Worm (Caenorhabditis elegans) whole organism, L4 larva: ENCODE data around the gene kcc-3.
A peak's percentile ranks its signal among the peaks of the same experiment; 100 is the strongest.

Experiments used
- F26F4.8 ChIP-seq: fragments of 200-800 bp; sonication (Bioruptor generic); conservative IDR thresholded peaks from 2 replicates; pipeline ENCODE4 v1.3.6; 2022; ENCODE audit warnings: missing genetic modification characterization, missing compliant biosample characterization
- F37D6.2 ChIP-seq: sonication (generic microtip); optimal IDR thresholded peaks from 2 replicates; lab custom pipeline; 2016; ENCODE audit warnings: mild to moderate bottlenecking, missing genetic modification characterization, missing compliant biosample characterization
- T20F7.1 ChIP-seq: fragments of 200-800 bp; sonication (Bioruptor generic); optimal IDR thresholded peaks from 2 replicates; lab custom pipeline; 2018; ENCODE audit warnings: mild to moderate bottlenecking, missing genetic modification characterization, missing compliant biosample characterization
- T26A8.4 ChIP-seq: fragments of 200-800 bp; sonication (Bioruptor generic); IDR thresholded peaks from 2 replicates; pipeline ENCODE4 v1.3.6; 2022; ENCODE audit warnings: missing genetic modification characterization, missing compliant biosample characterization
- Y105C5A.15 ChIP-seq: fragments of 200-800 bp; sonication (Bioruptor generic); IDR thresholded peaks from 2 replicates; pipeline ENCODE4 v1.3.6; 2022; ENCODE audit warnings: missing genetic modification characterization, missing compliant biosample characterization
- Y5F2A.4 ChIP-seq: fragments of 200-800 bp; sonication (Bioruptor generic); optimal IDR thresholded peaks from 2 replicates; lab custom pipeline; 2018; ENCODE audit warnings: mild to moderate bottlenecking, missing genetic modification characterization, missing compliant biosample characterization
- ZK337.2 ChIP-seq: fragments of 200-800 bp; sonication (Bioruptor generic); IDR thresholded peaks from 2 replicates; pipeline ENCODE4 v1.3.6; 2022; ENCODE audit warnings: missing genetic modification reagents, missing genetic modification characterization, missing compliant biosample characterization
- aha-1 ChIP-seq: fragments of 150-350 bp; peaks from one replicate; lab custom pipeline; 2014; ENCODE audit warnings: missing biosample characterization, missing genetic modification characterization
- ama-1 ChIP-seq: fragments of 150-350 bp; optimal IDR thresholded peaks from 2 replicates; lab custom pipeline; 2014; ENCODE audit warnings: inconsistent platforms, mixed read lengths
- ceh-28 ChIP-seq: fragments of 150-350 bp; optimal IDR thresholded peaks from 2 replicates; lab custom pipeline; 2014; ENCODE audit warnings: missing biosample characterization, missing genetic modification reagents, missing genetic modification characterization
- ceh-44 ChIP-seq: fragments of 200-800 bp; sonication (Bioruptor generic); IDR thresholded peaks from 2 replicates; pipeline ENCODE4 v1.3.6; 2022; ENCODE audit warnings: missing genetic modification reagents, missing genetic modification characterization, missing compliant biosample characterization
- ctbp-1 ChIP-seq: fragments of 200-800 bp; sonication (Bioruptor generic); IDR thresholded peaks from 2 replicates; pipeline ENCODE4 v1.3.6; 2022; ENCODE audit warnings: missing genetic modification reagents, missing genetic modification characterization, missing compliant biosample characterization
- daf-16 ChIP-seq, 3 experiments: sonication (generic microtip); optimal IDR thresholded peaks; 2 replicates each; lab custom pipeline; 2016 to 2017; ENCODE audit warnings: missing genetic modification characterization in 3 of 3, missing genetic modification reagents in 3 of 3, mild to moderate bottlenecking in 2 of 3, missing compliant biosample characterization in 2 of 3, missing biosample characterization in 1 of 3, moderate library complexity in 1 of 3
- daf-19 ChIP-seq: fragments of 200-800 bp; sonication (Bioruptor generic); conservative IDR thresholded peaks from 2 replicates; pipeline ENCODE4 v1.3.6; 2022; ENCODE audit warnings: missing genetic modification characterization, missing compliant biosample characterization
- dmd-9 ChIP-seq: fragments of 200-800 bp; sonication (Bioruptor generic); IDR thresholded peaks from 2 replicates; pipeline ENCODE4 v1.3.6; 2022; ENCODE audit warnings: missing genetic modification reagents, missing genetic modification characterization, missing compliant biosample characterization
- dpl-1 ChIP-seq: fragments of 150-350 bp; optimal IDR thresholded peaks from 2 replicates; lab custom pipeline; 2014; ENCODE audit warnings: missing biosample characterization, missing genetic modification reagents, missing genetic modification characterization
- egl-27 ChIP-seq: sonication (generic microtip); optimal IDR thresholded peaks from 3 replicates; lab custom pipeline; 2017; ENCODE audit warnings: missing biosample characterization, missing genetic modification reagents, missing genetic modification characterization
- egl-43 ChIP-seq: fragments of 200-800 bp; sonication (Bioruptor generic); IDR thresholded peaks from 2 replicates; pipeline ENCODE4 v1.3.6; 2022; ENCODE audit warnings: missing genetic modification reagents, missing genetic modification characterization, missing compliant biosample characterization
- fkh-10 ChIP-seq: fragments of 150-350 bp; optimal IDR thresholded peaks from 2 replicates; lab custom pipeline; 2014; ENCODE audit warnings: missing biosample characterization, missing genetic modification reagents, missing genetic modification characterization
- fos-1 ChIP-seq: fragments of 150-350 bp; optimal IDR thresholded peaks from 2 replicates; lab custom pipeline; 2014; ENCODE audit warnings: missing biosample characterization, missing genetic modification characterization
- gei-8 ChIP-seq: fragments of 200-800 bp; sonication (Bioruptor generic); optimal IDR thresholded peaks from 2 replicates; lab custom pipeline; 2018; ENCODE audit warnings: mild to moderate bottlenecking, missing genetic modification characterization, missing compliant biosample characterization
- hif-1 ChIP-seq, 2 experiments: sonication (generic microtip); optimal IDR thresholded peaks; 2 replicates each; lab custom pipeline; 2016 to 2017; ENCODE audit warnings: missing compliant biosample characterization in 2 of 2, missing genetic modification characterization in 2 of 2, missing genetic modification reagents in 2 of 2, missing genotype in 2 of 2, mild to moderate bottlenecking in 1 of 2
- hlh-11 ChIP-seq: fragments of 200-800 bp; sonication (Bioruptor generic); optimal IDR thresholded peaks from 2 replicates; lab custom pipeline; 2018; ENCODE audit warnings: mild to moderate bottlenecking, missing genetic modification characterization, missing compliant biosample characterization
- lim-7 ChIP-seq: fragments of 200-800 bp; sonication (Bioruptor generic); IDR thresholded peaks from 2 replicates; pipeline ENCODE4 v1.3.6; 2022; ENCODE audit warnings: missing genetic modification characterization, missing compliant biosample characterization
- lin-29 ChIP-seq: fragments of 200-800 bp; sonication (Bioruptor generic); IDR thresholded peaks from 2 replicates; pipeline ENCODE4 v1.3.6; 2022; ENCODE audit warnings: missing genetic modification reagents, missing genetic modification characterization, missing compliant biosample characterization
- mdl-1 ChIP-seq, 2 experiments: fragments of 150-350 bp in 1 of 2; sonication (generic microtip) in 1 of 2; optimal IDR thresholded peaks; 2 replicates each; lab custom pipeline; 2014 to 2017; ENCODE audit warnings: missing biosample characterization in 2 of 2, missing genetic modification characterization in 2 of 2
- mxl-2 ChIP-seq: fragments of 200-800 bp; sonication (Bioruptor generic); conservative IDR thresholded peaks from 2 replicates; pipeline ENCODE4 v1.3.6; 2022; ENCODE audit warnings: missing genetic modification reagents, missing genetic modification characterization, missing compliant biosample characterization
- mxl-3 ChIP-seq: fragments of 200-800 bp; sonication (Bioruptor generic); optimal IDR thresholded peaks from 2 replicates; lab custom pipeline; 2018; ENCODE audit warnings: mild to moderate bottlenecking, missing genetic modification characterization, missing compliant biosample characterization
- nhr-10 ChIP-seq: fragments of 150-350 bp; optimal IDR thresholded peaks from 2 replicates; lab custom pipeline; 2014; ENCODE audit warnings: missing biosample characterization, missing genetic modification characterization
- nhr-28 ChIP-seq: fragments of 150-350 bp; optimal IDR thresholded peaks from 2 replicates; lab custom pipeline; 2014; ENCODE audit warnings: missing biosample characterization, missing genetic modification characterization
- nhr-42 ChIP-seq: fragments of 200-800 bp; sonication (Bioruptor generic); IDR thresholded peaks from 2 replicates; pipeline ENCODE4 v1.3.6; 2022; ENCODE audit warnings: missing genetic modification characterization, missing compliant biosample characterization
- nhr-76 ChIP-seq: fragments of 150-350 bp; optimal IDR thresholded peaks from 2 replicates; lab custom pipeline; 2014; ENCODE audit warnings: missing biosample characterization, missing genetic modification characterization
- pha-4 ChIP-seq, 2 experiments: fragments of 150-350 bp in 1 of 2; fragments of 200-800 bp in 1 of 2; sonication (Bioruptor generic) in 1 of 2; IDR thresholded peaks in 1 of 2; optimal IDR thresholded peaks in 1 of 2; 2 replicates each; pipeline versions ENCODE4 v1.3.6 to Lab custom; 2014 to 2022; ENCODE audit warnings: missing genetic modification characterization in 2 of 2, missing genetic modification reagents in 2 of 2, missing biosample characterization in 1 of 2, missing compliant biosample characterization in 1 of 2
- php-3 ChIP-seq: fragments of 200-800 bp; sonication (Bioruptor generic); IDR thresholded peaks from 2 replicates; pipeline ENCODE4 v1.3.6; 2022; ENCODE audit warnings: missing genetic modification reagents, missing genetic modification characterization, missing compliant biosample characterization
- rbr-2 ChIP-seq: sonication (generic microtip); optimal IDR thresholded peaks from 2 replicates; lab custom pipeline; 2016; ENCODE audit warnings: missing genotype, missing genetic modification characterization, missing compliant biosample characterization
- set-16 ChIP-seq: fragments of 200-800 bp; sonication (Bioruptor generic); IDR thresholded peaks from 2 replicates; pipeline ENCODE4 v1.3.6; 2022; ENCODE audit warnings: missing genetic modification reagents, missing genetic modification characterization, missing compliant biosample characterization
- spr-3 ChIP-seq: fragments of 200-800 bp; sonication (Bioruptor generic); optimal IDR thresholded peaks from 2 replicates; lab custom pipeline; 2018; ENCODE audit warnings: mild to moderate bottlenecking, missing genetic modification characterization, missing compliant biosample characterization
- tag-97 ChIP-seq: fragments of 200-800 bp; sonication (Bioruptor generic); IDR thresholded peaks from 2 replicates; pipeline ENCODE4 v1.3.6; 2022; ENCODE audit warnings: missing genetic modification characterization, missing compliant biosample characterization
- unc-62 ChIP-seq, 3 experiments: fragments of 150-350 bp in 1 of 3; sonication (generic microtip); optimal IDR thresholded peaks in 2 of 3; peaks in 1 of 3; 1 replicate in 1 of 3; 2 replicates in 2 of 3; lab custom pipeline; 2014 to 2017; ENCODE audit warnings: missing biosample characterization in 3 of 3, missing genetic modification characterization in 3 of 3, missing genetic modification reagents in 3 of 3, missing genotype in 1 of 3
- vab-7 ChIP-seq: fragments of 200-800 bp; sonication (Bioruptor generic); IDR thresholded peaks from 2 replicates; pipeline ENCODE4 v1.3.6; 2022; ENCODE audit warnings: missing genetic modification reagents, missing genetic modification characterization, missing compliant biosample characterization
- zag-1 ChIP-seq: fragments of 150-350 bp; optimal IDR thresholded peaks from 2 replicates; lab custom pipeline; 2014; ENCODE audit warnings: missing biosample characterization, missing genetic modification characterization
- zfp-2 ChIP-seq: sonication (generic microtip); optimal IDR thresholded peaks from 2 replicates; lab custom pipeline; 2016; ENCODE audit warnings: mild to moderate bottlenecking, missing genetic modification characterization, missing compliant biosample characterization
- zfp-3 ChIP-seq: fragments of 200-800 bp; sonication (Bioruptor generic); conservative IDR thresholded peaks from 2 replicates; pipeline ENCODE4 v1.3.6; 2022; ENCODE audit warnings: missing genetic modification reagents, missing genetic modification characterization, missing compliant biosample characterization
- zip-2 ChIP-seq: fragments of 150-350 bp; optimal IDR thresholded peaks from 2 replicates; lab custom pipeline; 2014; ENCODE audit warnings: missing biosample characterization, missing genetic modification characterization
- ztf-11 ChIP-seq: fragments of 150-350 bp; optimal IDR thresholded peaks from 2 replicates; lab custom pipeline; 2014; ENCODE audit warnings: missing biosample characterization, missing genetic modification characterization
- ztf-7 ChIP-seq: fragments of 150-350 bp; optimal IDR thresholded peaks from 2 replicates; lab custom pipeline; 2014; ENCODE audit warnings: missing biosample characterization, missing genetic modification characterization

kcc-3 gene

DNA sequence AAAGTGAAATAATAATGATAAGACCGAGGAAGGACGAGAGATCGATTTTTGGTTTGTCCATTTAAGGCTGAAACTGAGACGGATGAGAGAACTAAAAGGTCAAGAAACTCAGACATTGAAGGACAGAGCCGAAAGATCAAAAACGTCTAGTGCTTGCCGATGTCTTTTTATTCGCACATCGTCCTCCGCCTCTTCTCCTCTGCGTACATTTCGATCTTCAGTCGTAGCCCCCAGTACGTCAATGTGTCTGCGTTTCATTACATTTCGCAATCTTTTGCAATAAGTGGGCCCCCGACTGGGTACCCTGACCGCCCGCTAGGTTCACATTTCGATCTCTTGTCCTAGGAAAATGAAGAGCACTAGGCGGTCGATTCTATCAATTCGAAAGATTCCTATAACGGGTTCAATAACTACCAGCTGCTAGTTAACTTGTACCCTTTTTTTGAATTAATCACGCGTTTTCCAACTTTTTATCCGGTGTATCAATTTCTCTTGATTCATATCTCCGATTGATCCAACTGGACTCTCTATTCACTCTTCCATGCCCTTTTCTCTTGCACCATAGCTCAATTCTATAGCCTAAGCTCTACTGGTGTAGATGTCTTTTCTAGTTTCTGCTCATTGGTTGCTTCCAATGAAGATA lies 41.9 kb downstream of the kcc-3 start (continued):
- no peak for TF ChIP-seq gei-8 (GFP tag; lab: Kevin White, UChicago)
- TF ChIP-seq dmd-9 (GFP tag; lab: Robert Waterston, UW): no peak
- TF ChIP-seq mxl-2 (GFP tag; lab: Robert Waterston, UW): no peak
- TF ChIP-seq Y105C5A.15 (GFP tag; lab: Robert Waterston, UW): no peak
- TF ChIP-seq nhr-28 (tag; lab: Kevin White, UChicago): peak; percentile 78
- peak; percentile 36 for TF ChIP-seq ama-1
- peak in 1 of 2 experiments; percentile 48 for TF ChIP-seq hif-1 (tag; optimal IDR thresholded peaks at IDR 0.05; lab: Kevin White, UChicago)
- peak; percentile 39 to 77 for TF ChIP-seq mdl-1 (tag; optimal IDR thresholded peaks at IDR 0.05; lab: Kevin White, UChicago)
- peak; percentile 44 for TF ChIP-seq rbr-2 (tag; lab: Kevin White, UChicago)
- peak; percentile 17 for TF ChIP-seq T20F7.1 (GFP tag; lab: Kevin White, UChicago)

DNA sequence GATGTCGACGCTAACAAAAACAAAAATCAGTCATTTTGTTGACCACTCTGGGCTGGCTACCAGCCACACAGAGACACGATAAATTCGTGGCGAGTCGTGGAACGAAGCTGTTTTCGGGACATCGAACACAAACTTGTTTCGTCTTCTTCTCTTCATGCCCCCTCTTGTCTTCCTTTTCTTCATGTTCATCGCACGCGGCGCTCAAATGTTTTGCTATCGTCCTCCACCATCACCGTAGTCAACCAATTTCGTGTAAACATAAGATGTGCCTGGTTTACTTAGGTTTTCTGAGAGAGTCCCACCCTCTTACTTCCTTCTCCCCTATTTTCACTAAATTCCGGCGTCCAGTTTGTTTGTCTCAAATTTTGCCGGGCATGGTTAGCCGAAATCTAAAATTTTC lies 43.7 kb downstream of the kcc-3 start:
- no peak for TF ChIP-seq zag-1
- TF ChIP-seq tag-97 (GFP tag; lab: Robert Waterston, UW): no peak
- peak; percentile 48 for TF ChIP-seq mxl-3 (GFP tag; lab: Kevin White, UChicago)
- 0 out of 2 replicates have a peak, but pooled peaks have one; percentile 44 for TF ChIP-seq ctbp-1
- no peak for TF ChIP-seq zfp-2 (tag; lab: Kevin White, UChicago)
- no peak for TF ChIP-seq ceh-28 (tag; lab: Kevin White, UChicago)
- TF ChIP-seq vab-7 (GFP tag; lab: Robert Waterston, UW): no peak
- TF ChIP-seq aha-1 (tag; lab: Kevin White, UChicago): peak; percentile 45
- TF ChIP-seq F37D6.2 (tag; lab: Kevin White, UChicago): no peak
- TF ChIP-seq set-16 (GFP tag; lab: Robert Waterston, UW): no peak
- TF ChIP-seq ZK337.2 (GFP tag; lab: Robert Waterston, UW): no peak
- no peak for TF ChIP-seq fos-1 (tag; lab: Kevin White, UChicago)
- TF ChIP-seq mdl-1 (tag; optimal IDR thresholded peaks at IDR 0.05; lab: Kevin White, UChicago): peak in 1 of 2 experiments; percentile 60
- peak in 1 of 2 experiments; percentile 29 for TF ChIP-seq daf-16 (GFP tag; optimal IDR thresholded peaks at IDR 0.05; lab: Kevin White, UChicago)
- TF ChIP-seq daf-16 (tag; optimal IDR thresholded peaks at IDR 0.05; lab: Kevin White, UChicago): peak; percentile 13
- TF ChIP-seq Y5F2A.4 (GFP tag; lab: Kevin White, UChicago): no peak
- TF ChIP-seq rbr-2 (tag; lab: Kevin White, UChicago): peak; percentile 27
- TF ChIP-seq dpl-1: no peak
- no peak for TF ChIP-seq lin-29
- no peak for TF ChIP-seq egl-27
- TF ChIP-seq nhr-10 (tag; lab: Kevin White, UChicago): no peak
- TF ChIP-seq lim-7 (GFP tag; lab: Robert Waterston, UW): no peak
- TF ChIP-seq daf-19 (GFP tag; lab: Robert Waterston, UW): no peak
- no peak for TF ChIP-seq zfp-3 (GFP tag; lab: Robert Waterston, UW)
- TF ChIP-seq spr-3 (GFP tag; lab: Kevin White, UChicago): no peak
- no peak for TF ChIP-seq fkh-10
- TF ChIP-seq hlh-11 (tag; lab: Kevin White, UChicago): peak; percentile 35
- TF ChIP-seq pha-4 (GFP tag; IDR thresholded peaks at IDR 0.05; lab: Robert Waterston, UW): no peak
- no peak for TF ChIP-seq pha-4 (tag; optimal IDR thresholded peaks at IDR 0.05; lab: Kevin White, UChicago)
- TF ChIP-seq php-3: no peak
- no peak for TF ChIP-seq T20F7.1 (GFP tag; lab: Kevin White, UChicago)
- no peak for TF ChIP-seq zip-2 (tag; lab: Kevin White, UChicago)
- TF ChIP-seq egl-43: no peak
- no peak for TF ChIP-seq F26F4.8 (GFP tag; lab: Robert Waterston, UW)
- TF ChIP-seq ztf-11 (tag; lab: Kevin White, UChicago): no peak
- peak in 1 of 2 experiments; percentile 57 for TF ChIP-seq unc-62 (GFP tag; optimal IDR thresholded peaks at IDR 0.05 in 1 of 2; lab: Kevin White, UChicago)
- no peak for TF ChIP-seq unc-62 (tag; optimal IDR thresholded peaks at IDR 0.05; lab: Kevin White, UChicago)
- no peak for TF ChIP-seq nhr-42
- TF ChIP-seq T26A8.4 (GFP tag; lab: Robert Waterston, UW): no peak
- no peak for TF ChIP-seq ceh-44 (GFP tag; lab: Robert Waterston, UW)
- TF ChIP-seq Y105C5A.15 (GFP tag; lab: Robert Waterston, UW): no peak
- no peak for TF ChIP-seq nhr-76 (tag; lab: Kevin White, UChicago)
- TF ChIP-seq ztf-7 (tag; lab: Kevin White, UChicago): no peak
